Worm (Caenorhabditis elegans): ENCODE results near the gene ZK180.8.

The ZK180.8 gene

ce11 chrIV:4470885-4471772, 40.4 kb downstream of the ZK180.8 start (continued):
- no peak for TF ChIP-seq C04F5.9 (tag; optimal IDR thresholded peaks at IDR 0.05)

- no peak for TF ChIP-seq nhr-237 (tag; optimal IDR thresholded peaks at IDR 0.05)
- TF ChIP-seq nhr-90 (tag; optimal IDR thresholded peaks at IDR 0.05; ENCODE audit: poor library complexity): peak; percentile 44
- TF ChIP-seq egl-13 (tag; optimal IDR thresholded peaks at IDR 0.05): peak; percentile 65
- TF ChIP-seq skn-1 (tag; optimal IDR thresholded peaks at IDR 0.05): peak; percentile 12
- peak; percentile 59 for TF ChIP-seq elt-2 (tag; optimal IDR thresholded peaks at IDR 0.05)
- TF ChIP-seq alr-1 (tag; optimal IDR thresholded peaks at IDR 0.05; ENCODE audit: borderline replicate concordance): no peak
- TF ChIP-seq nhr-85 (tag): peak; percentile 71
- TF ChIP-seq snpc-4 (tag; optimal IDR thresholded peaks at IDR 0.05): peak; percentile 31
- no peak for TF ChIP-seq fkh-4 (tag; optimal IDR thresholded peaks at IDR 0.05; ENCODE audit: borderline replicate concordance)
- TF ChIP-seq F16B12.6 (tag; optimal IDR thresholded peaks at IDR 0.05): no peak
- TF ChIP-seq unc-86 (tag; optimal IDR thresholded peaks at IDR 0.05): peak; percentile 69
- TF ChIP-seq mdl-1 (tag; optimal IDR thresholded peaks at IDR 0.05): peak in 1 of 2 experiments; percentile 93
- peak; percentile 84 for TF ChIP-seq nhr-71 (tag; optimal IDR thresholded peaks at IDR 0.05)
- no peak for TF ChIP-seq fos-1 (tag; optimal IDR thresholded peaks at IDR 0.05)
- TF ChIP-seq unc-62 (GFP tag; optimal IDR thresholded peaks at IDR 0.05): no peak
- TF ChIP-seq grh-1 (GFP tag; IDR thresholded peaks at IDR 0.05): no peak
- no peak for TF ChIP-seq mab-9 (GFP tag; IDR thresholded peaks at IDR 0.05)
- TF ChIP-seq nhr-28 (tag; optimal IDR thresholded peaks at IDR 0.05): no peak
- TF ChIP-seq aha-1 (tag; optimal IDR thresholded peaks at IDR 0.05): no peak
- TF ChIP-seq fkh-10 (GFP tag; optimal IDR thresholded peaks at IDR 0.05): peak; percentile 85
- peak; percentile 61 to 86 for TF ChIP-seq lsy-2 (tag; optimal IDR thresholded peaks at IDR 0.05)
- TF ChIP-seq nhr-84 (tag; optimal IDR thresholded peaks at IDR 0.05): no peak
- TF ChIP-seq xbp-1 (tag; optimal IDR thresholded peaks at IDR 0.05): peak; percentile 30
- TF ChIP-seq Y116A8C.19 (tag; optimal IDR thresholded peaks at IDR 0.05; ENCODE audit: borderline replicate concordance): no peak
- TF ChIP-seq ceh-82 (tag; optimal IDR thresholded peaks at IDR 0.05): peak in 1 of 3 experiments; percentile 53
- TF ChIP-seq hlh-17 (GFP tag; optimal IDR thresholded peaks at IDR 0.05; ENCODE audit: borderline replicate concordance): no peak
- TF ChIP-seq dpl-1 (GFP tag; optimal IDR thresholded peaks at IDR 0.05): peak; percentile 39 to 49 (median 40)
- TF ChIP-seq nhr-19 (GFP tag; conservative IDR thresholded peaks at IDR 0.05): peak; percentile 79
- TF ChIP-seq lin-15B (tag; optimal IDR thresholded peaks at IDR 0.05): no peak
- no peak for TF ChIP-seq unc-130 (tag; optimal IDR thresholded peaks at IDR 0.05)
- TF ChIP-seq efl-1 (optimal IDR thresholded peaks at IDR 0.05): peak; percentile 27 to 46
- TF ChIP-seq efl-1 (GFP tag; optimal IDR thresholded peaks at IDR 0.05 in 1 of 2): peak; percentile 40 to 92
- TF ChIP-seq ztf-11 (tag; optimal IDR thresholded peaks at IDR 0.05): no peak
- no peak for TF ChIP-seq nhr-11 (tag; optimal IDR thresholded peaks at IDR 0.05)
- TF ChIP-seq C04F5.9 (tag; optimal IDR thresholded peaks at IDR 0.05): no peak
- no peak for TF ChIP-seq nhr-77 (tag; optimal IDR thresholded peaks at IDR 0.05)
- TF ChIP-seq mep-1 (tag; optimal IDR thresholded peaks at IDR 0.05): peak; percentile 39
- TF ChIP-seq swsn-7 (tag; optimal IDR thresholded peaks at IDR 0.05): peak; percentile 64
- TF ChIP-seq sup-37 (GFP tag; optimal IDR thresholded peaks at IDR 0.05): no peak
- peak; percentile 72 for TF ChIP-seq nhr-20 (tag; optimal IDR thresholded peaks at IDR 0.05)
- TF ChIP-seq lin-35 (GFP tag; optimal IDR thresholded peaks at IDR 0.05): peak; percentile 70 to 72
- peak; percentile 36 for TF ChIP-seq zip-4 (GFP tag; optimal IDR thresholded peaks at IDR 0.05)
- TF ChIP-seq fkh-8 (tag; optimal IDR thresholded peaks at IDR 0.05): peak; percentile 91
- peak; percentile 3 for TF ChIP-seq mef-2 (tag; optimal IDR thresholded peaks at IDR 0.05)
- peak; percentile 59 for TF ChIP-seq C16A3.4 (tag; optimal IDR thresholded peaks at IDR 0.05)
- TF ChIP-seq ets-5 (GFP tag; IDR thresholded peaks at IDR 0.05): no peak
These were observed 41.5 kb downstream of the ZK180.8 start for ce11 chrIV:4469770-4470709.
